Fruit fly (Drosophila melanogaster) whole organism, embryonic: Measurements from ENCODE around the gene CG15011.

ENCODE experiments used
- B-H1 ChIP-seq: fragments of 200-800 bp; sonication (Bioruptor generic); IDR thresholded peaks from 3 replicates; pipeline ENCODE4 v1.3.6; 2022; ENCODE audit warnings: missing biosample characterization, missing genetic modification characterization
- Blimp-1 ChIP-seq: fragments of 200-800 bp; sonication (Bioruptor generic); optimal IDR thresholded peaks from 3 replicates; lab custom pipeline; 2018; ENCODE audit warnings: missing biosample characterization, missing genetic modification characterization, mild to moderate bottlenecking, moderate library complexity, missing genetic modification reagents
- C15 ChIP-seq: fragments of 200-800 bp; sonication (Bioruptor generic); IDR thresholded peaks from 3 replicates; pipeline ENCODE4 v1.3.6; 2022; ENCODE audit warnings: missing biosample characterization, missing genetic modification characterization
- CG11723 ChIP-seq: fragments of 200-800 bp; sonication (Bioruptor generic); optimal IDR thresholded peaks from 2 replicates; lab custom pipeline; 2017; ENCODE audit warnings: missing biosample characterization, mild to moderate bottlenecking, missing genetic modification characterization
- CG12219 ChIP-seq: fragments of 200-800 bp; sonication (Bioruptor generic); optimal IDR thresholded peaks from 3 replicates; lab custom pipeline; 2018; ENCODE audit warnings: missing biosample characterization, mild to moderate bottlenecking, missing genetic modification characterization
- CG1233 ChIP-seq: fragments of 200-800 bp; sonication (Bioruptor generic); optimal IDR thresholded peaks from 4 replicates; lab custom pipeline; 2018; ENCODE audit warnings: missing biosample characterization, mild to moderate bottlenecking, missing genetic modification characterization
- CG12659 ChIP-seq: fragments of 200-800 bp; sonication (Bioruptor generic); optimal IDR thresholded peaks from 3 replicates; lab custom pipeline; 2017; ENCODE audit warnings: mild to moderate bottlenecking, missing biosample characterization, missing genetic modification reagents, missing genetic modification characterization
- CG12942 ChIP-seq: fragments of 200-800 bp; sonication (Bioruptor generic); optimal IDR thresholded peaks from 3 replicates; lab custom pipeline; 2016; ENCODE audit warnings: missing biosample characterization, missing genetic modification characterization
- CG14441 ChIP-seq: fragments of 200-800 bp; sonication (Bioruptor generic); IDR thresholded peaks from 2 replicates; pipeline ENCODE4 v1.3.6; 2022; ENCODE audit warnings: missing biosample characterization, missing genetic modification characterization
- CG16813 ChIP-seq: fragments of 200-800 bp; sonication (Bioruptor generic); IDR thresholded peaks from 3 replicates; pipeline ENCODE4 v1.3.6; 2022; ENCODE audit warnings: missing biosample characterization, missing genetic modification characterization; ENCODE audit not compliant: partially characterized antibody
- CG1832 ChIP-seq: fragments of 200-800 bp; sonication (Bioruptor generic); optimal IDR thresholded peaks from 2 replicates; lab custom pipeline; 2017; ENCODE audit warnings: missing biosample characterization, mild to moderate bottlenecking, missing genetic modification characterization, inconsistent platforms
- CG31224 ChIP-seq: fragments of 200-800 bp; sonication (Bioruptor generic); IDR thresholded peaks from 2 replicates; pipeline ENCODE4 v1.3.6; 2022; ENCODE audit warnings: missing biosample characterization, missing genetic modification characterization
- CG3281 ChIP-seq: fragments of 200-800 bp; sonication (Bioruptor generic); optimal IDR thresholded peaks from 3 replicates; lab custom pipeline; 2017; ENCODE audit warnings: missing biosample characterization, mild to moderate bottlenecking, missing genetic modification characterization
- CG3407 ChIP-seq: fragments of 200-800 bp; sonication (Bioruptor generic); optimal IDR thresholded peaks from 2 replicates; lab custom pipeline; 2018; ENCODE audit warnings: missing biosample characterization, mild to moderate bottlenecking, missing genetic modification characterization
- CG8290 ChIP-seq, 3 experiments: fragments of 200-800 bp; sonication (Bioruptor generic); optimal IDR thresholded peaks; 2 replicates each; lab custom pipeline; 2016 to 2019; ENCODE audit warnings: missing biosample characterization in 3 of 3, missing genetic modification characterization in 3 of 3, mild to moderate bottlenecking in 2 of 3, moderate library complexity in 1 of 3
- Deaf1 ChIP-seq: fragments of 200-800 bp; optimal IDR thresholded peaks from 3 replicates; lab custom pipeline; 2019; ENCODE audit warnings: missing biosample characterization, mild to moderate bottlenecking, missing genetic modification characterization, moderate library complexity
- HLH4C ChIP-seq: fragments of 200-800 bp; sonication (Bioruptor generic); IDR thresholded peaks from 3 replicates; pipeline ENCODE4 v1.3.6; 2022; ENCODE audit warnings: missing biosample characterization, missing genetic modification characterization; ENCODE audit not compliant: partially characterized antibody
- HLHmδ ChIP-seq: fragments of 200-800 bp; sonication (Bioruptor generic); optimal IDR thresholded peaks from 2 replicates; lab custom pipeline; 2018; ENCODE audit warnings: missing biosample characterization, mild to moderate bottlenecking, missing genetic modification characterization, moderate library complexity
- Hey ChIP-seq: fragments of 200-800 bp; sonication (Bioruptor generic); optimal IDR thresholded peaks from 3 replicates; lab custom pipeline; 2018; ENCODE audit warnings: missing biosample characterization, mild to moderate bottlenecking, missing genetic modification characterization
- HmgZ ChIP-seq: fragments of 200-800 bp; sonication (Bioruptor generic); optimal IDR thresholded peaks from 2 replicates; lab custom pipeline; 2018; ENCODE audit warnings: missing biosample characterization, mild to moderate bottlenecking, missing genetic modification characterization
- Hmr ChIP-seq: fragments of 200-800 bp; sonication (Bioruptor generic); optimal IDR thresholded peaks from 3 replicates; lab custom pipeline; 2017; ENCODE audit warnings: mild to moderate bottlenecking, missing biosample characterization, missing genetic modification reagents, missing genetic modification characterization
- Hr51 ChIP-seq, 2 experiments: fragments of 200-800 bp; sonication (Bioruptor generic); optimal IDR thresholded peaks; 2 replicates in 1 of 2; 3 replicates in 1 of 2; lab custom pipeline; 2016 to 2018; ENCODE audit warnings: missing biosample characterization in 2 of 2, missing genetic modification characterization in 2 of 2, mild to moderate bottlenecking in 1 of 2, moderate library complexity in 1 of 2
- NFAT ChIP-seq: fragments of 200-800 bp; sonication (Bioruptor generic); IDR thresholded peaks from 2 replicates; pipeline ENCODE4 v1.3.6; 2022; ENCODE audit warnings: missing biosample characterization, missing genetic modification characterization
- Neu2 ChIP-seq: fragments of 200-800 bp; sonication (Bioruptor generic); optimal IDR thresholded peaks from 3 replicates; lab custom pipeline; 2016; ENCODE audit warnings: missing biosample characterization, missing genetic modification characterization, borderline replicate concordance
- NfI ChIP-seq: fragments of 200-800 bp; sonication (Bioruptor generic); optimal IDR thresholded peaks from 3 replicates; lab custom pipeline; 2018; ENCODE audit warnings: missing biosample characterization, mild to moderate bottlenecking, missing genetic modification characterization, moderate library complexity
- PHDP ChIP-seq: fragments of 200-800 bp; sonication (Bioruptor generic); optimal IDR thresholded peaks from 3 replicates; lab custom pipeline; 2018; ENCODE audit warnings: missing biosample characterization, mild to moderate bottlenecking, missing genetic modification characterization, moderate library complexity
- Pdp1 ChIP-seq, 2 experiments: fragments of 200-800 bp; sonication (Bioruptor generic); optimal IDR thresholded peaks; 3 replicates each; lab custom pipeline; 2016; ENCODE audit warnings: missing biosample characterization in 2 of 2, missing genetic modification characterization in 2 of 2, mild to moderate bottlenecking in 1 of 2, moderate library complexity in 1 of 2
- Sin3A ChIP-seq: fragments of >200 bp; optimal IDR thresholded peaks from 2 replicates; lab custom pipeline; 2018
- Stat92E ChIP-seq, 3 experiments: fragments of >200 bp in 2 of 3; fragments of 200-800 bp in 1 of 3; sonication (Bioruptor generic) in 1 of 3; optimal IDR thresholded peaks; 2 replicates each; lab custom pipeline; 2017 to 2019; ENCODE audit warnings: missing biosample characterization in 3 of 3, missing genetic modification characterization in 3 of 3, mild to moderate bottlenecking in 1 of 3, moderate library complexity in 1 of 3
- TFAM ChIP-seq: fragments of 200-800 bp; sonication (Bioruptor generic); optimal IDR thresholded peaks from 2 replicates; lab custom pipeline; 2017; ENCODE audit warnings: missing biosample characterization, missing genetic modification characterization, inconsistent platforms
- ato ChIP-seq: fragments of 200-800 bp; sonication (Bioruptor generic); IDR thresholded peaks from 2 replicates; pipeline ENCODE4 v1.3.6; 2022; ENCODE audit warnings: missing biosample characterization, missing genetic modification characterization; ENCODE audit not compliant: partially characterized antibody
- chinmo ChIP-seq: fragments of 200-800 bp; sonication (Bioruptor generic); IDR thresholded peaks from 4 replicates; pipeline ENCODE4 v1.3.6; 2022; ENCODE audit warnings: missing biosample characterization, missing genetic modification characterization; ENCODE audit not compliant: partially characterized antibody
- da ChIP-seq: fragments of 200-800 bp; sonication (Bioruptor generic); optimal IDR thresholded peaks from 2 replicates; lab custom pipeline; 2016; ENCODE audit warnings: missing biosample characterization, missing genetic modification characterization
- en ChIP-seq: fragments of 200-800 bp; sonication (Bioruptor generic); optimal IDR thresholded peaks from 2 replicates; lab custom pipeline; 2016; ENCODE audit warnings: missing biosample characterization, missing genetic modification characterization
- exex ChIP-seq: fragments of 200-800 bp; sonication (Bioruptor generic); optimal IDR thresholded peaks from 4 replicates; lab custom pipeline; 2018; ENCODE audit warnings: missing biosample characterization, mild to moderate bottlenecking, missing genetic modification characterization, moderate library complexity
- gcm ChIP-seq: fragments of 200-800 bp; sonication (Bioruptor generic); optimal IDR thresholded peaks from 2 replicates; lab custom pipeline; 2019; ENCODE audit warnings: missing biosample characterization, mild to moderate bottlenecking, missing genetic modification characterization, moderate library complexity
- gem ChIP-seq: fragments of 200-800 bp; sonication (Bioruptor generic); optimal IDR thresholded peaks from 2 replicates; lab custom pipeline; 2019; ENCODE audit warnings: missing biosample characterization, mild to moderate bottlenecking, missing genetic modification characterization, moderate library complexity
- grn ChIP-seq: fragments of 200-800 bp; sonication (Bioruptor generic); optimal IDR thresholded peaks from 3 replicates; lab custom pipeline; 2017; ENCODE audit warnings: missing biosample characterization, missing genetic modification characterization
- gro ChIP-seq: fragments of 200-800 bp; sonication (Bioruptor generic); optimal IDR thresholded peaks from 2 replicates; lab custom pipeline; 2016; ENCODE audit warnings: missing biosample characterization, missing genetic modification characterization
- insv ChIP-seq, 2 experiments: fragments of 200-800 bp; sonication (Bioruptor generic); optimal IDR thresholded peaks; 3 replicates each; lab custom pipeline; 2016 to 2018; ENCODE audit warnings: missing biosample characterization in 2 of 2, missing genetic modification characterization in 2 of 2
- lov ChIP-seq, 2 experiments: fragments of 200-800 bp in 1 of 2; fragments of >200 bp in 1 of 2; sonication (Bioruptor generic) in 1 of 2; IDR thresholded peaks in 1 of 2; optimal IDR thresholded peaks in 1 of 2; 2 replicates in 1 of 2; 3 replicates in 1 of 2; pipeline versions ENCODE4 v1.3.6 to Lab custom; 2017 to 2022; ENCODE audit warnings: missing biosample characterization in 1 of 2, missing genetic modification characterization in 1 of 2
- maf-S ChIP-seq: fragments of 200-800 bp; sonication (Bioruptor generic); optimal IDR thresholded peaks from 2 replicates; lab custom pipeline; 2016; ENCODE audit warnings: missing biosample characterization, missing genetic modification characterization
- mirr ChIP-seq: fragments of 200-800 bp; sonication (Bioruptor generic); optimal IDR thresholded peaks from 3 replicates; lab custom pipeline; 2018; ENCODE audit warnings: missing biosample characterization, mild to moderate bottlenecking, missing genetic modification characterization
- pb ChIP-seq: fragments of 200-800 bp; sonication (Bioruptor generic); optimal IDR thresholded peaks from 3 replicates; lab custom pipeline; 2016; ENCODE audit warnings: missing biosample characterization, missing genetic modification characterization
- pnt ChIP-seq: fragments of 200-800 bp; sonication (Bioruptor generic); optimal IDR thresholded peaks from 3 replicates; lab custom pipeline; 2016; ENCODE audit warnings: missing biosample characterization, missing genetic modification characterization
- slou ChIP-seq: fragments of 200-800 bp; sonication (Bioruptor generic); optimal IDR thresholded peaks from 3 replicates; lab custom pipeline; 2016; ENCODE audit warnings: missing biosample characterization, missing genetic modification characterization
- stc ChIP-seq: fragments of 200-800 bp; sonication (Bioruptor generic); IDR thresholded peaks from 2 replicates; pipeline ENCODE4 v1.3.6; 2022; ENCODE audit warnings: missing biosample characterization, missing genetic modification characterization
- zen2 ChIP-seq: fragments of 200-800 bp; sonication (Bioruptor generic); IDR thresholded peaks from 3 replicates; pipeline ENCODE4 v1.3.6; 2022; ENCODE audit warnings: missing biosample characterization, missing genetic modification characterization; ENCODE audit not compliant: partially characterized antibody

The CG15011 gene

dm6 chr3L:4221226-4221770, 37.7 kb downstream of the CG15011 start (continued):
- TF ChIP-seq en (GFP tag; lab: Kevin White, UChicago), result no peak
- no peak for TF ChIP-seq HLHmδ (GFP tag; lab: Kevin White, UChicago)
- no peak for TF ChIP-seq CG3407 (GFP tag; lab: Kevin White, UChicago)
- no peak for TF ChIP-seq TFAM
- TF ChIP-seq CG1832, result no peak
- peak; percentile 43 for TF ChIP-seq CG12219 (GFP tag; lab: Kevin White, UChicago)
- TF ChIP-seq C15 (GFP tag; lab: Robert Waterston, UW), result no peak
- TF ChIP-seq Blimp-1, result no peak
- TF ChIP-seq NFAT, result peak; percentile 68; the same call in 1 of the 2 replicates
- TF ChIP-seq Hmr (GFP tag; lab: Kevin White, UChicago), result peak; percentile 34
- TF ChIP-seq insv (GFP tag; optimal IDR thresholded peaks at IDR 0.05; lab: Kevin White, UChicago), result no peak
- no peak for TF ChIP-seq gcm (GFP tag; lab: Kevin White, UChicago)
- TF ChIP-seq stc (GFP tag; lab: Robert Waterston, UW), result no peak
- TF ChIP-seq Hey (tag; lab: Kevin White, UChicago), result peak; percentile 17
- TF ChIP-seq gro (GFP tag; lab: Kevin White, UChicago), result no peak
- peak; percentile 84 for TF ChIP-seq grn (GFP tag; lab: Kevin White, UChicago)
- no peak for TF ChIP-seq Sin3A (lab: Kevin White, UChicago)
- TF ChIP-seq CG12659, result no peak
- no peak for TF ChIP-seq CG12942 (GFP tag; lab: Kevin White, UChicago)
- no peak for TF ChIP-seq zen2 (GFP tag; lab: Robert Waterston, UW)
- no peak for TF ChIP-seq pb (GFP tag; lab: Kevin White, UChicago)
- no peak for TF ChIP-seq slou (GFP tag; lab: Kevin White, UChicago)
- peak; percentile 64 for TF ChIP-seq HmgZ (tag; lab: Kevin White, UChicago)
- TF ChIP-seq CG3281 (GFP tag; lab: Kevin White, UChicago), result no peak
- TF ChIP-seq Hr51 (GFP tag; optimal IDR thresholded peaks at IDR 0.05; lab: Kevin White, UChicago), result no peak
- TF ChIP-seq gem, result peak; percentile 18
- peak; percentile 96 for TF ChIP-seq chinmo (GFP tag; lab: Robert Waterston, UW)
- no peak for TF ChIP-seq ato (GFP tag; lab: Robert Waterston, UW)
- no peak for TF ChIP-seq CG16813 (GFP tag; lab: Robert Waterston, UW)
- peak; percentile 79 for TF ChIP-seq exex (tag; lab: Kevin White, UChicago)
- TF ChIP-seq pnt (GFP tag; lab: Kevin White, UChicago), result no peak
- TF ChIP-seq B-H1 (GFP tag; lab: Robert Waterston, UW), result no peak
- TF ChIP-seq mirr (GFP tag; lab: Kevin White, UChicago), result peak; percentile 89
- peak in 1 of 2 experiments; percentile 44 for TF ChIP-seq Pdp1 (GFP tag; optimal IDR thresholded peaks at IDR 0.05; lab: Kevin White, UChicago)
- peak; percentile 37; the same call in 1 of the 2 replicates for TF ChIP-seq CG14441 (GFP tag; lab: Robert Waterston, UW)
- TF ChIP-seq HLH4C (GFP tag; lab: Robert Waterston, UW), result no peak
- TF ChIP-seq lov (optimal IDR thresholded peaks at IDR 0.05; lab: Kevin White, UChicago), result no peak
- no peak for TF ChIP-seq lov (GFP tag; IDR thresholded peaks at IDR 0.05; lab: Robert Waterston, UW)
- no peak for TF ChIP-seq CG1233 (GFP tag; lab: Kevin White, UChicago)
- TF ChIP-seq NfI (GFP tag; lab: Kevin White, UChicago), result peak; percentile 34
- no peak for TF ChIP-seq CG8290 (GFP tag; optimal IDR thresholded peaks at IDR 0.05; lab: Kevin White, UChicago)
- TF ChIP-seq CG8290 (tag; optimal IDR thresholded peaks at IDR 0.05; lab: Kevin White, UChicago), result peak in 1 of 2 experiments; percentile 86
- TF ChIP-seq Deaf1 (tag; lab: Kevin White, UChicago), result peak; percentile 97
- TF ChIP-seq PHDP, result peak; percentile 29
- TF ChIP-seq Stat92E (GFP tag; optimal IDR thresholded peaks at IDR 0.05; lab: Kevin White, UChicago), result peak in 1 of 3 experiments; percentile 10
- no peak for TF ChIP-seq da (GFP tag; lab: Kevin White, UChicago)
- TF ChIP-seq CG31224 (GFP tag; lab: Robert Waterston, UW), result no peak
- no peak for TF ChIP-seq CG11723 (GFP tag; lab: Kevin White, UChicago)
- no peak for TF ChIP-seq Neu2 (GFP tag; lab: Kevin White, UChicago)
- no peak for TF ChIP-seq maf-S (GFP tag; lab: Kevin White, UChicago)
